Worm (Caenorhabditis elegans) whole organism, L3 larva: ENCODE results near the gene T02E9.6.
A peak's percentile ranks its signal among the peaks of the same experiment; 100 is the strongest.

Experiments
- R02D3.7 ChIP-seq: fragments of 150-350 bp; optimal IDR thresholded peaks from 2 replicates; lab custom pipeline; 2014; ENCODE audit warnings: missing biosample characterization, missing genetic modification characterization
- aly-2 ChIP-seq: fragments of 150-350 bp; optimal IDR thresholded peaks from 2 replicates; lab custom pipeline; 2014; ENCODE audit warnings: missing biosample characterization, missing genetic modification characterization
- ama-1 ChIP-seq: fragments of 150-350 bp; optimal IDR thresholded peaks from 2 replicates; lab custom pipeline; 2018
- ceh-28 ChIP-seq: fragments of 150-350 bp; optimal IDR thresholded peaks from 2 replicates; lab custom pipeline; 2014; ENCODE audit warnings: missing biosample characterization, missing genetic modification reagents, missing genetic modification characterization
- ceh-82 ChIP-seq: fragments of 150-350 bp; optimal IDR thresholded peaks from 2 replicates; lab custom pipeline; 2014; ENCODE audit warnings: missing biosample characterization, missing genetic modification characterization
- ceh-9 ChIP-seq: sonication (generic microtip); optimal IDR thresholded peaks from 2 replicates; lab custom pipeline; 2018; ENCODE audit warnings: missing biosample characterization, missing genetic modification characterization
- daf-12 ChIP-seq: fragments of 150-350 bp; optimal IDR thresholded peaks from 2 replicates; lab custom pipeline; 2014; ENCODE audit warnings: missing biosample characterization, missing genetic modification reagents, missing genetic modification characterization
- egl-27 ChIP-seq: sonication (generic microtip); optimal IDR thresholded peaks from 4 replicates; lab custom pipeline; 2017; ENCODE audit warnings: missing biosample characterization, missing genetic modification reagents, missing genetic modification characterization
- egl-5 ChIP-seq: fragments of 150-350 bp; optimal IDR thresholded peaks from 2 replicates; lab custom pipeline; 2017; ENCODE audit warnings: missing biosample characterization, missing genetic modification reagents, missing genetic modification characterization, inconsistent platforms
- elt-1 ChIP-seq: fragments of 150-350 bp; optimal IDR thresholded peaks from 2 replicates; lab custom pipeline; 2014; ENCODE audit warnings: missing biosample characterization, missing genetic modification characterization
- elt-2 ChIP-seq: sonication (generic microtip); optimal IDR thresholded peaks from 2 replicates; lab custom pipeline; 2016; ENCODE audit warnings: missing genetic modification reagents, mild to moderate bottlenecking, missing genetic modification characterization, missing compliant biosample characterization
- elt-3 ChIP-seq, 3 experiments: fragments of 150-350 bp in 1 of 3; sonication (generic microtip) in 2 of 3; optimal IDR thresholded peaks; 2 replicates in 2 of 3; 4 replicates in 1 of 3; lab custom pipeline; 2014 to 2017; ENCODE audit warnings: missing biosample characterization in 3 of 3, missing genetic modification characterization in 3 of 3
- eor-1 ChIP-seq, 2 experiments: fragments of 150-350 bp; optimal IDR thresholded peaks; 2 replicates each; lab custom pipeline; 2014 to 2018; ENCODE audit warnings: missing biosample characterization in 2 of 2, missing genetic modification characterization in 2 of 2
- fos-1 ChIP-seq: fragments of 150-350 bp; optimal IDR thresholded peaks from 2 replicates; lab custom pipeline; 2014; ENCODE audit warnings: missing biosample characterization, missing genetic modification characterization
- hmg-11 ChIP-seq: sonication (generic microtip); optimal IDR thresholded peaks from 2 replicates; lab custom pipeline; 2016; ENCODE audit warnings: missing genetic modification characterization, missing compliant biosample characterization
- jun-1 ChIP-seq: fragments of 150-350 bp; optimal IDR thresholded peaks from 2 replicates; lab custom pipeline; 2014; ENCODE audit warnings: missing biosample characterization, missing genetic modification reagents, missing genetic modification characterization
- lin-15B ChIP-seq: fragments of 150-350 bp; optimal IDR thresholded peaks from 2 replicates; lab custom pipeline; 2014; ENCODE audit warnings: missing biosample characterization, missing genetic modification characterization
- lin-39 ChIP-seq: fragments of 150-350 bp; optimal IDR thresholded peaks from 2 replicates; lab custom pipeline; 2018; ENCODE audit warnings: missing biosample characterization, missing genetic modification reagents, missing genetic modification characterization
- lsy-12 ChIP-seq: sonication (generic microtip); optimal IDR thresholded peaks from 2 replicates; lab custom pipeline; 2016; ENCODE audit warnings: mild to moderate bottlenecking, missing genetic modification characterization, missing compliant biosample characterization
- mdl-1 ChIP-seq: fragments of 150-350 bp; optimal IDR thresholded peaks from 2 replicates; lab custom pipeline; 2014; ENCODE audit warnings: missing biosample characterization, missing genetic modification characterization
- mml-1 ChIP-seq: fragments of 150-350 bp; sonication (generic microtip); optimal IDR thresholded peaks from 3 replicates; lab custom pipeline; 2014; ENCODE audit warnings: missing biosample characterization, missing genetic modification characterization
- nfya-1 ChIP-seq: sonication (generic microtip); optimal IDR thresholded peaks from 2 replicates; lab custom pipeline; 2017; ENCODE audit warnings: missing genetic modification characterization, mild to moderate bottlenecking, missing compliant biosample characterization, antibody characterized with exemption, moderate library complexity; ENCODE audit not compliant: insufficient read depth
- nhr-11 ChIP-seq: fragments of 150-350 bp; optimal IDR thresholded peaks from 2 replicates; lab custom pipeline; 2014; ENCODE audit warnings: missing biosample characterization, missing genetic modification characterization
- nhr-12 ChIP-seq: fragments of 150-350 bp; optimal IDR thresholded peaks from 2 replicates; lab custom pipeline; 2014; ENCODE audit warnings: missing biosample characterization, missing genetic modification characterization
- nhr-23 ChIP-seq: fragments of 150-350 bp; optimal IDR thresholded peaks from 2 replicates; lab custom pipeline; 2014; ENCODE audit warnings: missing biosample characterization, missing genetic modification reagents, missing genetic modification characterization
- nhr-237 ChIP-seq: fragments of 150-350 bp; optimal IDR thresholded peaks from 2 replicates; lab custom pipeline; 2014; ENCODE audit warnings: missing biosample characterization, missing genetic modification characterization
- nhr-25 ChIP-seq: sonication (generic microtip); optimal IDR thresholded peaks from 2 replicates; lab custom pipeline; 2017; ENCODE audit warnings: missing biosample characterization, missing genetic modification characterization
- nhr-28 ChIP-seq: fragments of 150-350 bp; optimal IDR thresholded peaks from 2 replicates; lab custom pipeline; 2014; ENCODE audit warnings: missing biosample characterization, missing genetic modification characterization
- nhr-67 ChIP-seq: fragments of 150-350 bp; optimal IDR thresholded peaks from 2 replicates; lab custom pipeline; 2014; ENCODE audit warnings: missing biosample characterization, missing genetic modification characterization
- pha-4 ChIP-seq: fragments of 150-350 bp; optimal IDR thresholded peaks from 2 replicates; lab custom pipeline; 2014; ENCODE audit warnings: missing biosample characterization, missing genetic modification reagents, missing genetic modification characterization
- pqm-1 ChIP-seq: fragments of 150-350 bp; optimal IDR thresholded peaks from 2 replicates; lab custom pipeline; 2017; ENCODE audit warnings: missing biosample characterization, missing genetic modification characterization, inconsistent platforms
- sea-2 ChIP-seq: fragments of 150-350 bp; sonication (generic microtip); optimal IDR thresholded peaks from 4 replicates; lab custom pipeline; 2014; ENCODE audit warnings: missing biosample characterization, missing genetic modification reagents, missing genetic modification characterization
- skn-1 ChIP-seq: fragments of 150-350 bp; optimal IDR thresholded peaks from 2 replicates; lab custom pipeline; 2014; ENCODE audit warnings: missing biosample characterization, missing genetic modification characterization
- unc-39 ChIP-seq: sonication (generic microtip); optimal IDR thresholded peaks from 4 replicates; lab custom pipeline; 2017; ENCODE audit warnings: missing biosample characterization, missing genetic modification characterization
- unc-62 ChIP-seq: fragments of 150-350 bp; sonication (generic microtip); optimal IDR thresholded peaks from 4 replicates; lab custom pipeline; 2014; ENCODE audit warnings: missing biosample characterization, missing genetic modification reagents, missing genetic modification characterization
- zag-1 ChIP-seq: fragments of 150-350 bp; optimal IDR thresholded peaks from 2 replicates; lab custom pipeline; 2014; ENCODE audit warnings: missing biosample characterization, missing genetic modification characterization
- ztf-11 ChIP-seq: fragments of 150-350 bp; optimal IDR thresholded peaks from 2 replicates; lab custom pipeline; 2014; ENCODE audit warnings: missing biosample characterization, missing genetic modification characterization
- ztf-4 ChIP-seq: fragments of 150-350 bp; optimal IDR thresholded peaks from 2 replicates; lab custom pipeline; 2014; ENCODE audit warnings: missing biosample characterization, missing genetic modification characterization

The T02E9.6 gene

ce11 chrV:11312904-11313303, 21.2 kb downstream of the T02E9.6 start:
- TF ChIP-seq daf-12 (tag; lab: Kevin White, UChicago) (no peak), sea-2 (GFP tag; lab: Kevin White, UChicago) (no peak), ceh-28 (tag; lab: Kevin White, UChicago) (no peak), ama-1 (lab: Kevin White, UChicago) (no peak), nhr-12 (no peak)
- TF ChIP-seq, all 47 proteins: peak for 0

ce11 chrV:11311013-11311472, 23.1 kb downstream of the T02E9.6 start, which contains the start of gene T03F7.7:
T03F7.7 (plus strand) TSS chrV:11311422.
- peak; percentile 36 for TF ChIP-seq pqm-1 (tag; lab: Kevin White, UChicago)
- no peak for TF ChIP-seq nhr-11 (tag; lab: Kevin White, UChicago)
- TF ChIP-seq ama-1 (lab: Kevin White, UChicago) = no peak
- no peak for TF ChIP-seq ztf-11 (tag; lab: Kevin White, UChicago)
- no peak for TF ChIP-seq elt-1 (tag; lab: Kevin White, UChicago)
- peak; percentile 97 for TF ChIP-seq elt-2
- TF ChIP-seq R02D3.7 (tag; lab: Kevin White, UChicago) = no peak
- TF ChIP-seq nhr-23 (tag; lab: Kevin White, UChicago) = no peak
- TF ChIP-seq ztf-4 = no peak
- TF ChIP-seq fos-1 = no peak
- no peak for TF ChIP-seq mml-1
- TF ChIP-seq nhr-12 = no peak
- no peak for TF ChIP-seq jun-1 (tag; lab: Kevin White, UChicago)
- TF ChIP-seq nhr-28 = no peak
- TF ChIP-seq eor-1 (tag; optimal IDR thresholded peaks at IDR 0.05; lab: Kevin White, UChicago) = no peak
- TF ChIP-seq unc-39 = no peak
- TF ChIP-seq nhr-67 (tag; lab: Kevin White, UChicago) = no peak
- no peak for TF ChIP-seq pha-4 (tag; lab: Kevin White, UChicago)
- TF ChIP-seq unc-62 (GFP tag; lab: Kevin White, UChicago) = no peak
- peak in 1 of 3 experiments; percentile 67 for TF ChIP-seq elt-3 (tag; optimal IDR thresholded peaks at IDR 0.05; lab: Kevin White, UChicago)
- TF ChIP-seq aly-2 (tag; lab: Kevin White, UChicago) = no peak
- TF ChIP-seq daf-12 (tag; lab: Kevin White, UChicago) = no peak
- TF ChIP-seq sea-2 (GFP tag; lab: Kevin White, UChicago) = no peak
- TF ChIP-seq ceh-9 = no peak
- no peak for TF ChIP-seq nfya-1 (tag; lab: Kevin White, UChicago)

ce11 chrV:11308915-11309314, 25.2 kb downstream of the T02E9.6 start:
- TF ChIP-seq lin-39 (tag; lab: Kevin White, UChicago) (peak; percentile 51), nfya-1 (tag; lab: Kevin White, UChicago) (peak; percentile 51), eor-1 (tag; optimal IDR thresholded peaks at IDR 0.05; lab: Kevin White, UChicago) (no peak)

ce11 chrV:11308346-11308745, 25.7 kb downstream of the T02E9.6 start, which contains the start of gene snf-11:
snf-11 (minus strand) TSS chrV:11308446.
- TF ChIP-seq pha-4 (tag; lab: Kevin White, UChicago) (no peak), skn-1 (no peak), hmg-11 (tag; lab: Kevin White, UChicago) (no peak), ama-1 (lab: Kevin White, UChicago) (no peak), nfya-1 (tag; lab: Kevin White, UChicago) (no peak), lsy-12 (no peak), nhr-25 (tag; lab: Kevin White, UChicago) (no peak), ceh-82 (no peak), unc-39 (no peak), egl-5 (tag; lab: Kevin White, UChicago) (no peak), elt-1 (tag; lab: Kevin White, UChicago) (no peak), mdl-1 (tag; lab: Kevin White, UChicago) (no peak), egl-27 (no peak), nhr-237 (tag; lab: Kevin White, UChicago) (no peak), zag-1 (tag; lab: Kevin White, UChicago) (no peak), sea-2 (GFP tag; lab: Kevin White, UChicago) (no peak), lin-15B (tag; lab: Kevin White, UChicago) (no peak)
